Worm (Caenorhabditis elegans) whole organism, early embryonic: Measurements from ENCODE around the gene lsm-5.

Source experiments
- B0310.2 ChIP-seq: sonication (generic microtip); optimal IDR thresholded peaks from 2 replicates; lab custom pipeline; 2016; ENCODE audit warnings: mild to moderate bottlenecking, missing genetic modification characterization, missing compliant biosample characterization
- F13C5.2 ChIP-seq: sonication (generic microtip); optimal IDR thresholded peaks from 2 replicates; lab custom pipeline; 2017; ENCODE audit warnings: mild to moderate bottlenecking, missing genetic modification characterization, inconsistent platforms, missing compliant biosample characterization
- aly-1 ChIP-seq: sonication (generic microtip); optimal IDR thresholded peaks from 2 replicates; lab custom pipeline; 2016; ENCODE audit warnings: missing genetic modification characterization, missing compliant biosample characterization
- ama-1 ChIP-seq: fragments of 150-350 bp; optimal IDR thresholded peaks from 2 replicates; lab custom pipeline; 2014
- ceh-13 ChIP-seq: fragments of 200-800 bp; sonication (Bioruptor generic); optimal IDR thresholded peaks from 2 replicates; lab custom pipeline; 2018; ENCODE audit warnings: mild to moderate bottlenecking, missing genetic modification characterization, missing compliant biosample characterization
- ceh-36 ChIP-seq: sonication (generic microtip); optimal IDR thresholded peaks from 2 replicates; lab custom pipeline; 2016; ENCODE audit warnings: missing genetic modification characterization, inconsistent platforms, missing compliant biosample characterization
- ets-7 ChIP-seq: sonication (generic microtip); optimal IDR thresholded peaks from 2 replicates; lab custom pipeline; 2016; ENCODE audit warnings: missing genotype, missing genetic modification characterization, missing compliant biosample characterization
- flt-1 ChIP-seq: fragments of 200-800 bp; sonication (Bioruptor generic); IDR thresholded peaks from 2 replicates; pipeline ENCODE4 v1.3.6; 2022; ENCODE audit warnings: missing genetic modification characterization, missing compliant biosample characterization
- hmbx-1 ChIP-seq: sonication (generic microtip); optimal IDR thresholded peaks from 2 replicates; lab custom pipeline; 2016; ENCODE audit warnings: mild to moderate bottlenecking, missing genetic modification characterization, missing compliant biosample characterization
- hmg-4 ChIP-seq: fragments of 200-800 bp; sonication (Bioruptor generic); optimal IDR thresholded peaks from 2 replicates; lab custom pipeline; 2018; ENCODE audit warnings: mild to moderate bottlenecking, missing genetic modification characterization, missing compliant biosample characterization
- hnd-1 ChIP-seq: sonication (generic microtip); optimal IDR thresholded peaks from 2 replicates; lab custom pipeline; 2016; ENCODE audit warnings: missing genetic modification characterization, missing compliant biosample characterization
- pes-1 ChIP-seq: fragments of 200-800 bp; sonication (Bioruptor generic); IDR thresholded peaks from 2 replicates; pipeline ENCODE4 v1.3.6; 2022; ENCODE audit warnings: missing genetic modification reagents, missing genetic modification characterization, missing compliant biosample characterization
- scrt-1 ChIP-seq: fragments of 200-800 bp; sonication (Bioruptor generic); IDR thresholded peaks from 2 replicates; pipeline ENCODE4 v1.3.6; 2022; ENCODE audit warnings: missing genetic modification characterization, missing compliant biosample characterization
- sea-1 ChIP-seq: fragments of 200-800 bp; sonication (Bioruptor generic); conservative IDR thresholded peaks from 2 replicates; pipeline ENCODE4 v1.3.6; 2022; ENCODE audit warnings: missing genetic modification characterization, missing compliant biosample characterization
- tbx-11 ChIP-seq: fragments of 200-800 bp; sonication (Bioruptor generic); IDR thresholded peaks from 2 replicates; pipeline ENCODE4 v1.3.6; 2022; ENCODE audit warnings: missing genetic modification characterization, missing compliant biosample characterization
- tbx-37 ChIP-seq: fragments of 200-800 bp; sonication (Bioruptor generic); conservative IDR thresholded peaks from 2 replicates; pipeline ENCODE4 v1.3.6; 2022; ENCODE audit warnings: missing genetic modification reagents, missing genetic modification characterization, missing compliant biosample characterization
- tra-4 ChIP-seq: sonication (generic microtip); optimal IDR thresholded peaks from 2 replicates; lab custom pipeline; 2017; ENCODE audit warnings: missing genetic modification characterization, missing compliant biosample characterization

Gene lsm-5

ce11 chrV:15569702-15570430, at the start of gene lsm-5:
lsm-5 (plus strand) TSS chrV:15570380.
- TF ChIP-seq B0310.2 (tag; lab: Kevin White, UChicago), result no peak
- no peak for TF ChIP-seq F13C5.2 (tag; lab: Kevin White, UChicago)
- TF ChIP-seq tbx-11 (GFP tag; lab: Robert Waterston, UW), result no peak
- no peak for TF ChIP-seq hmbx-1 (tag; lab: Kevin White, UChicago)
- TF ChIP-seq hmg-4 (GFP tag; lab: Kevin White, UChicago), result no peak
- no peak for TF ChIP-seq ets-7 (tag; lab: Kevin White, UChicago)
- no peak for TF ChIP-seq flt-1 (GFP tag; lab: Robert Waterston, UW)

- TF ChIP-seq pes-1 (GFP tag; lab: Robert Waterston, UW) (no peak), aly-1 (tag; lab: Kevin White, UChicago) (no peak), sea-1 (GFP tag; lab: Robert Waterston, UW) (no peak), hmg-4 (GFP tag; lab: Kevin White, UChicago) (no peak), hnd-1 (tag; lab: Kevin White, UChicago) (no peak), B0310.2 (tag; lab: Kevin White, UChicago) (no peak), tbx-37 (GFP tag; lab: Robert Waterston, UW) (no peak), ama-1 (lab: Kevin White, UChicago) (no peak), scrt-1 (GFP tag; lab: Robert Waterston, UW) (no peak), flt-1 (GFP tag; lab: Robert Waterston, UW) (no peak), tra-4 (tag; lab: Kevin White, UChicago) (no peak), tbx-11 (GFP tag; lab: Robert Waterston, UW) (no peak), ceh-13 (GFP tag; lab: Kevin White, UChicago) (no peak), ceh-36 (tag; lab: Kevin White, UChicago) (no peak), hmbx-1 (tag; lab: Kevin White, UChicago) (no peak), F13C5.2 (tag; lab: Kevin White, UChicago) (no peak), ets-7 (tag; lab: Kevin White, UChicago) (no peak)
Observed at ce11 chrV:15520398-15520797, 49.8 kb upstream of the lsm-5 start.

ce11 chrV:15521920-15522319, 48.3 kb upstream of the lsm-5 start, which contains the start of gene lgc-31:
lgc-31 (minus strand) TSS chrV:15522020.
- no peak for TF ChIP-seq hnd-1 (tag; lab: Kevin White, UChicago)
- no peak for TF ChIP-seq hmbx-1 (tag; lab: Kevin White, UChicago)
- TF ChIP-seq pes-1 (GFP tag; lab: Robert Waterston, UW), result no peak
- no peak for TF ChIP-seq B0310.2 (tag; lab: Kevin White, UChicago)
- TF ChIP-seq ceh-13 (GFP tag; lab: Kevin White, UChicago), result no peak
- no peak for TF ChIP-seq ets-7 (tag; lab: Kevin White, UChicago)
- TF ChIP-seq tra-4 (tag; lab: Kevin White, UChicago), result no peak
- TF ChIP-seq ama-1 (lab: Kevin White, UChicago), result no peak
- no peak for TF ChIP-seq hmg-4 (GFP tag; lab: Kevin White, UChicago)
- no peak for TF ChIP-seq ceh-36 (tag; lab: Kevin White, UChicago)
- TF ChIP-seq tbx-11 (GFP tag; lab: Robert Waterston, UW), result no peak
- no peak for TF ChIP-seq scrt-1 (GFP tag; lab: Robert Waterston, UW)

- no peak for TF ChIP-seq tbx-37 (GFP tag; lab: Robert Waterston, UW)
- no peak for TF ChIP-seq flt-1 (GFP tag; lab: Robert Waterston, UW)
- no peak for TF ChIP-seq ceh-13 (GFP tag; lab: Kevin White, UChicago)
- TF ChIP-seq ama-1 (lab: Kevin White, UChicago), result no peak
- TF ChIP-seq tbx-11 (GFP tag; lab: Robert Waterston, UW), result no peak
- no peak for TF ChIP-seq ets-7 (tag; lab: Kevin White, UChicago)
- TF ChIP-seq hmbx-1 (tag; lab: Kevin White, UChicago), result no peak
- no peak for TF ChIP-seq ceh-36 (tag; lab: Kevin White, UChicago)
- no peak for TF ChIP-seq tra-4 (tag; lab: Kevin White, UChicago)
- no peak for TF ChIP-seq sea-1 (GFP tag; lab: Robert Waterston, UW)
- TF ChIP-seq hnd-1 (tag; lab: Kevin White, UChicago), result no peak
- no peak for TF ChIP-seq pes-1 (GFP tag; lab: Robert Waterston, UW)
- TF ChIP-seq B0310.2 (tag; lab: Kevin White, UChicago), result no peak
- no peak for TF ChIP-seq hmg-4 (GFP tag; lab: Kevin White, UChicago)
Observed at ce11 chrV:15529069-15529468, 41.1 kb upstream of the lsm-5 start, which contains the start of gene srh-276. srh-276 (plus strand) TSS chrV:15529369.

- TF ChIP-seq B0310.2 (tag; lab: Kevin White, UChicago) (no peak), sea-1 (GFP tag; lab: Robert Waterston, UW) (no peak), F13C5.2 (tag; lab: Kevin White, UChicago) (no peak)
Observed at ce11 chrV:15533096-15533495, 37.1 kb upstream of the lsm-5 start, which contains the start of gene F21A3.11. F21A3.11 (minus strand) TSS chrV:15533212.

ce11 chrV:15533864-15534263, 36.3 kb upstream of the lsm-5 start, which contains the start of gene F21A3.2:
F21A3.2 (minus strand) TSS chrV:15533964.
- TF ChIP-seq ceh-13 (GFP tag; lab: Kevin White, UChicago) (no peak), sea-1 (GFP tag; lab: Robert Waterston, UW) (no peak), hmg-4 (GFP tag; lab: Kevin White, UChicago) (no peak), aly-1 (tag; lab: Kevin White, UChicago) (no peak), pes-1 (GFP tag; lab: Robert Waterston, UW) (no peak), tbx-37 (GFP tag; lab: Robert Waterston, UW) (no peak), ama-1 (lab: Kevin White, UChicago) (no peak)

ce11 chrV:15536320-15536719, 33.9 kb upstream of the lsm-5 start, which contains the start of gene F21A3.4:
F21A3.4 (plus strand) TSS chrV:15536620.
- TF ChIP-seq ama-1 (lab: Kevin White, UChicago) (no peak), ceh-13 (GFP tag; lab: Kevin White, UChicago) (no peak), B0310.2 (tag; lab: Kevin White, UChicago) (no peak), hnd-1 (tag; lab: Kevin White, UChicago) (no peak), sea-1 (GFP tag; lab: Robert Waterston, UW) (no peak), flt-1 (GFP tag; lab: Robert Waterston, UW) (no peak), tbx-37 (GFP tag; lab: Robert Waterston, UW) (no peak), tra-4 (tag; lab: Kevin White, UChicago) (no peak), pes-1 (GFP tag; lab: Robert Waterston, UW) (no peak), F13C5.2 (tag; lab: Kevin White, UChicago) (no peak), tbx-11 (GFP tag; lab: Robert Waterston, UW) (no peak), scrt-1 (GFP tag; lab: Robert Waterston, UW) (no peak), aly-1 (tag; lab: Kevin White, UChicago) (no peak), ets-7 (tag; lab: Kevin White, UChicago) (no peak), hmg-4 (GFP tag; lab: Kevin White, UChicago) (no peak)
